Worm (Caenorhabditis elegans) whole organism, mixed stage, embryonic: Measurements from ENCODE around the gene lips-1.

Experiments used
- blmp-1 ChIP-seq: fragments of 150-350 bp; optimal IDR thresholded peaks from 2 replicates; lab custom pipeline; 2014; ENCODE audit warnings: missing biosample characterization, missing genetic modification characterization
- lsy-2 ChIP-seq: fragments of 150-350 bp; optimal IDR thresholded peaks from 2 replicates; lab custom pipeline; 2014; ENCODE audit warnings: missing biosample characterization, missing genetic modification characterization
- nhr-237 ChIP-seq: fragments of 150-350 bp; optimal IDR thresholded peaks from 2 replicates; lab custom pipeline; 2014; ENCODE audit warnings: missing biosample characterization, missing genetic modification characterization
- nhr-76 ChIP-seq: sonication (generic microtip); optimal IDR thresholded peaks from 2 replicates; lab custom pipeline; 2017; ENCODE audit warnings: missing biosample characterization, missing genetic modification characterization
- pha-4 ChIP-seq: fragments of 150-350 bp; optimal IDR thresholded peaks from 2 replicates; lab custom pipeline; 2018; ENCODE audit warnings: missing biosample characterization, missing genetic modification reagents, missing genetic modification characterization

DNA sequence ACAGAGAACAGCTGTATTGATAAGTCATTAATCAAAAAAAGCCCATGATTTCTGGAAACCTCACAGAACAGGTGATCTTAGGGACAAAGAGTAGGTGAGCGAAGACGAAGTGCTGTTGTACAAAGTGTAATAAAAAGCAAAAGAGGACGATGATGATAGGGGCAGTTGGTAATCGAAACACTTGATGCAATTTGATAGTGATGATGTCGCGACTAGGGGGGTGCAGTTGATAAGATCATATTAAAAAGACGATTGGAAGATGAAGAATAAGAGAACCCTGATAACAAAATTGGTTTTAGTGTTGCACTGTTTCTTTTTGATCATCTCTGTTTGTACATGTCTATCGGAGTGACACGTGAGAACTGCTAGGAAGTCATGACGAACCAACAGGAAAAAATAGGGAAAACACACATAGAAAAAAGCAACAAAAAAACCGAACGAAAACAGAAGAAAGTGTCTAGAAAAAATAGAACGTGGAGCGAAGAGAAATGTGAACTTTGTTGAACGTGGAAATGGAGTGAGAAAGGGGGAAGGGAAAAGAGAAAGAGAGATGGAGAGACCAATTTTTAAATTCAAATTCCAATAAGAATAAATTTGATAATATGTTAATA lies 16.9 kb downstream of the lips-1 start:
- no peak for TF ChIP-seq lsy-2 (tag; lab: Kevin White, UChicago)
- no peak for TF ChIP-seq nhr-76 (tag; lab: Kevin White, UChicago)
- TF ChIP-seq nhr-237: no peak
- no peak for TF ChIP-seq pha-4 (tag; lab: Kevin White, UChicago)
- TF ChIP-seq blmp-1: no peak
